Worm (Caenorhabditis elegans) whole organism, L4/young adult: Measurements from ENCODE around the gene nlp-21.

ENCODE experiments used
- W03F9.2 ChIP-seq: fragments of 150-350 bp; optimal IDR thresholded peaks from 2 replicates; lab custom pipeline; 2014; ENCODE audit warnings: missing biosample characterization, missing genetic modification characterization
- him-1 ChIP-seq: sonication (generic microtip); optimal IDR thresholded peaks from 2 replicates; lab custom pipeline; 2016; ENCODE audit warnings: missing genotype, missing genetic modification reagents, missing genetic modification characterization, missing compliant biosample characterization

DNA sequence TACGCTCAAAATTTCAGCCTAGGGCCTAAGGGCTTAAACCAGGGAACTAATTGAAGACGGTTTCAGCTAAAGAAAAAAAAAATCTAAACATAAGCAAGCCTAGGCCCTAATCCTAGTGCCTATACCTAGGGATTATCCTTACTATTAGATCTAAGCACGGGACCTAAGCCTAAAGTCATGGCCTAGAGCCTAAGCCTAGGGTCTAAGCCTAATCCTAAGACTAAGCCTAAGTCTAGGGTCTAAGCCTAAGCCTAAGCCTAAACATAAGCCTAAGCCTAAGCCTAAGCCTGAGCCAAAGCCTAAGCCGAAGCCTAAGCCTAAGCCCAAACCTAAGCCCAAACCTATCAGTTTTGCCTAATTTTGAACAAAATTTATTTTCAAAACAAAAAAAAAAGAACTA lies 322 bp downstream of the nlp-21 start:
- TF ChIP-seq him-1 (tag; lab: Kevin White, UChicago) (no peak), W03F9.2 (tag; lab: Kevin White, UChicago) (no peak)
